Fruit fly (Drosophila melanogaster) whole organism, prepupa: ENCODE results near the gene CG2794.
A peak's percentile ranks its signal among the peaks of the same experiment; 100 is the strongest.

Experiments used
- CG10631 ChIP-seq: fragments of 200-800 bp; sonication (Bioruptor generic); optimal IDR thresholded peaks from 2 replicates; lab custom pipeline; 2016; ENCODE audit warnings: missing biosample characterization, missing genetic modification characterization
- CG10669 ChIP-seq: fragments of 200-800 bp; sonication (Bioruptor generic); optimal IDR thresholded peaks from 3 replicates; lab custom pipeline; 2018; ENCODE audit warnings: missing biosample characterization, mild to moderate bottlenecking, missing genetic modification characterization, moderate library complexity
- CG11294 ChIP-seq: fragments of 200-800 bp; sonication (Bioruptor generic); IDR thresholded peaks from 2 replicates; pipeline ENCODE4 v1.3.6; 2022; ENCODE audit warnings: missing biosample characterization, missing genetic modification characterization
- CG11762 ChIP-seq: fragments of 200-800 bp; sonication (Bioruptor generic); optimal IDR thresholded peaks from 3 replicates; lab custom pipeline; 2016; ENCODE audit warnings: missing biosample characterization, missing genetic modification characterization; ENCODE audit not compliant: insufficient read depth
- CG11902 ChIP-seq: fragments of 200-800 bp; sonication (Bioruptor generic); optimal IDR thresholded peaks from 3 replicates; lab custom pipeline; 2016; ENCODE audit warnings: missing biosample characterization, missing genetic modification characterization
- CG1621 ChIP-seq: fragments of 200-800 bp; sonication (Bioruptor generic); optimal IDR thresholded peaks from 3 replicates; lab custom pipeline; 2018; ENCODE audit warnings: missing biosample characterization, mild to moderate bottlenecking, missing genetic modification characterization
- CG16779 ChIP-seq: fragments of 200-800 bp; sonication (Bioruptor generic); optimal IDR thresholded peaks from 3 replicates; lab custom pipeline; 2017; ENCODE audit warnings: missing biosample characterization, mild to moderate bottlenecking, missing genetic modification characterization
- CG3032 ChIP-seq: fragments of 200-800 bp; optimal IDR thresholded peaks from 2 replicates; lab custom pipeline; 2019; ENCODE audit warnings: missing biosample characterization, mild to moderate bottlenecking, missing genetic modification characterization, moderate library complexity
- CG32006 ChIP-seq: fragments of 200-800 bp; sonication (Bioruptor generic); optimal IDR thresholded peaks from 3 replicates; lab custom pipeline; 2017; ENCODE audit warnings: missing biosample characterization, mild to moderate bottlenecking, missing genetic modification characterization
- CG34406 ChIP-seq: fragments of 200-800 bp; sonication (Bioruptor generic); optimal IDR thresholded peaks from 3 replicates; lab custom pipeline; 2016; ENCODE audit warnings: missing biosample characterization, missing genetic modification characterization
- CG3919 ChIP-seq: fragments of 200-800 bp; sonication (Bioruptor generic); optimal IDR thresholded peaks from 3 replicates; lab custom pipeline; 2016; ENCODE audit warnings: missing biosample characterization, missing genetic modification characterization
- CG4318 ChIP-seq: fragments of 200-800 bp; sonication (Bioruptor generic); optimal IDR thresholded peaks from 3 replicates; lab custom pipeline; 2017; ENCODE audit warnings: missing biosample characterization, mild to moderate bottlenecking, missing genetic modification characterization
- CG6163 ChIP-seq: fragments of 200-800 bp; sonication (Bioruptor generic); IDR thresholded peaks from 3 replicates; pipeline ENCODE4 v1.3.6; 2022; ENCODE audit warnings: missing biosample characterization, missing genetic modification characterization
- CG6276 ChIP-seq: fragments of 200-800 bp; sonication (Bioruptor generic); optimal IDR thresholded peaks from 2 replicates; lab custom pipeline; 2017; ENCODE audit warnings: missing biosample characterization, mild to moderate bottlenecking, missing genetic modification characterization
- CG6808 ChIP-seq: fragments of 200-800 bp; sonication (Bioruptor generic); optimal IDR thresholded peaks from 3 replicates; lab custom pipeline; 2017; ENCODE audit warnings: missing biosample characterization, missing genetic modification characterization, mild to moderate bottlenecking, moderate library complexity, missing genetic modification reagents
- CG7368 ChIP-seq: fragments of 200-800 bp; sonication (Bioruptor generic); optimal IDR thresholded peaks from 3 replicates; lab custom pipeline; 2016; ENCODE audit warnings: missing biosample characterization, missing genetic modification characterization
- CG8119 ChIP-seq: fragments of 200-800 bp; sonication (Bioruptor generic); IDR thresholded peaks from 3 replicates; pipeline ENCODE4 v1.3.6; 2022; ENCODE audit warnings: missing biosample characterization, missing genetic modification characterization
- CG8319 ChIP-seq: fragments of 200-800 bp; sonication (Bioruptor generic); optimal IDR thresholded peaks from 3 replicates; lab custom pipeline; 2016; ENCODE audit warnings: missing biosample characterization, missing genetic modification characterization
- CG8632 ChIP-seq: fragments of 200-800 bp; sonication (Bioruptor generic); optimal IDR thresholded peaks from 3 replicates; lab custom pipeline; 2016; ENCODE audit warnings: missing biosample characterization, missing genetic modification characterization
- CG9139 ChIP-seq: fragments of 200-800 bp; sonication (Bioruptor generic); optimal IDR thresholded peaks from 3 replicates; lab custom pipeline; 2017; ENCODE audit warnings: missing biosample characterization, mild to moderate bottlenecking, missing genetic modification characterization
- Eip75B ChIP-seq: fragments of 200-800 bp; sonication (Bioruptor generic); optimal IDR thresholded peaks from 3 replicates; lab custom pipeline; 2016; ENCODE audit warnings: missing biosample characterization, missing genetic modification characterization
- Eip93F ChIP-seq: fragments of 200-800 bp; sonication (Bioruptor generic); optimal IDR thresholded peaks from 2 replicates; lab custom pipeline; 2016; ENCODE audit warnings: missing biosample characterization, mild to moderate bottlenecking, missing genetic modification characterization
- Ets96B ChIP-seq: fragments of 200-800 bp; optimal IDR thresholded peaks from 2 replicates; lab custom pipeline; 2019; ENCODE audit warnings: missing biosample characterization, mild to moderate bottlenecking, missing genetic modification characterization, moderate library complexity
- Hr39 ChIP-seq: fragments of 200-800 bp; sonication (Bioruptor generic); optimal IDR thresholded peaks from 2 replicates; lab custom pipeline; 2016; ENCODE audit warnings: missing biosample characterization, missing genetic modification characterization
- Hr4 ChIP-seq: fragments of 200-800 bp; sonication (Bioruptor generic); optimal IDR thresholded peaks from 3 replicates; lab custom pipeline; 2016; ENCODE audit warnings: missing biosample characterization, missing genetic modification characterization
- Lpt ChIP-seq: fragments of 200-800 bp; sonication (Bioruptor generic); optimal IDR thresholded peaks from 3 replicates; lab custom pipeline; 2016; ENCODE audit warnings: missing biosample characterization, missing genetic modification characterization
- Met ChIP-seq: fragments of 200-800 bp; sonication (Bioruptor generic); optimal IDR thresholded peaks from 3 replicates; lab custom pipeline; 2016; ENCODE audit warnings: missing biosample characterization, missing genetic modification characterization
- OdsH ChIP-seq: fragments of 200-800 bp; sonication (Bioruptor generic); optimal IDR thresholded peaks from 3 replicates; lab custom pipeline; 2016; ENCODE audit warnings: missing biosample characterization, missing genetic modification characterization
- Smox ChIP-seq: fragments of 200-800 bp; sonication (Bioruptor generic); optimal IDR thresholded peaks from 3 replicates; lab custom pipeline; 2016; ENCODE audit warnings: missing biosample characterization, missing genetic modification characterization
- Sox14 ChIP-seq: fragments of 200-800 bp; sonication (Bioruptor generic); optimal IDR thresholded peaks from 3 replicates; lab custom pipeline; 2016; ENCODE audit warnings: missing biosample characterization, missing genetic modification characterization
- Sox15 ChIP-seq: fragments of 200-800 bp; sonication (Bioruptor generic); optimal IDR thresholded peaks from 3 replicates; lab custom pipeline; 2016; ENCODE audit warnings: missing biosample characterization, missing genetic modification characterization
- achi ChIP-seq: fragments of 200-800 bp; sonication (Bioruptor generic); optimal IDR thresholded peaks from 3 replicates; lab custom pipeline; 2016; ENCODE audit warnings: missing biosample characterization, missing genetic modification characterization
- acj6 ChIP-seq: fragments of 200-800 bp; sonication (Bioruptor generic); optimal IDR thresholded peaks from 3 replicates; lab custom pipeline; 2016; ENCODE audit warnings: missing biosample characterization, missing genetic modification characterization
- cyc ChIP-seq: fragments of 200-800 bp; sonication (Bioruptor generic); optimal IDR thresholded peaks from 3 replicates; lab custom pipeline; 2016; ENCODE audit warnings: missing biosample characterization, missing genetic modification characterization
- dac ChIP-seq: fragments of 200-800 bp; sonication (Bioruptor generic); optimal IDR thresholded peaks from 2 replicates; lab custom pipeline; 2017; ENCODE audit warnings: missing biosample characterization, mild to moderate bottlenecking, missing genetic modification characterization
- dsx ChIP-seq: fragments of 200-800 bp; optimal IDR thresholded peaks from 3 replicates; lab custom pipeline; 2019; ENCODE audit warnings: missing biosample characterization, mild to moderate bottlenecking, missing genetic modification characterization, moderate library complexity; ENCODE audit not compliant: poor library complexity, severe bottlenecking
- eg ChIP-seq: fragments of 200-800 bp; sonication (Bioruptor generic); IDR thresholded peaks from 3 replicates; pipeline ENCODE4 v1.3.6; 2022; ENCODE audit warnings: missing biosample characterization, missing genetic modification characterization
- esn ChIP-seq: fragments of 200-800 bp; sonication (Bioruptor generic); optimal IDR thresholded peaks from 2 replicates; lab custom pipeline; 2016; ENCODE audit warnings: missing biosample characterization, mild to moderate bottlenecking, missing genetic modification characterization, moderate library complexity
- fd85E ChIP-seq: fragments of 200-800 bp; sonication (Bioruptor generic); optimal IDR thresholded peaks from 3 replicates; lab custom pipeline; 2016; ENCODE audit warnings: missing biosample characterization, missing genetic modification characterization
- fkh ChIP-seq: fragments of 200-800 bp; sonication (Bioruptor generic); optimal IDR thresholded peaks from 3 replicates; lab custom pipeline; 2017; ENCODE audit warnings: missing biosample characterization, mild to moderate bottlenecking, missing genetic modification characterization, moderate library complexity
- lz ChIP-seq: fragments of 200-800 bp; sonication (Bioruptor generic); optimal IDR thresholded peaks from 3 replicates; lab custom pipeline; 2016; ENCODE audit warnings: missing biosample characterization, missing genetic modification characterization
- net ChIP-seq: fragments of 200-800 bp; sonication (Bioruptor generic); optimal IDR thresholded peaks from 3 replicates; lab custom pipeline; 2016; ENCODE audit warnings: missing biosample characterization, missing genetic modification characterization
- pdm3 ChIP-seq: fragments of 200-800 bp; sonication (Bioruptor generic); optimal IDR thresholded peaks from 3 replicates; lab custom pipeline; 2016; ENCODE audit warnings: missing biosample characterization, missing genetic modification characterization
- spab ChIP-seq: fragments of 200-800 bp; sonication (Bioruptor generic); optimal IDR thresholded peaks from 2 replicates; lab custom pipeline; 2017; ENCODE audit warnings: missing biosample characterization, mild to moderate bottlenecking, missing genetic modification characterization, missing genetic modification reagents
- ss ChIP-seq, 2 experiments: fragments of 200-800 bp; sonication (Bioruptor generic); optimal IDR thresholded peaks; 2 replicates in 1 of 2; 3 replicates in 1 of 2; lab custom pipeline; 2017 to 2018; ENCODE audit warnings: mild to moderate bottlenecking in 2 of 2, missing biosample characterization in 2 of 2, missing genetic modification characterization in 2 of 2, moderate library complexity in 1 of 2
- topi ChIP-seq: fragments of 200-800 bp; sonication (Bioruptor generic); optimal IDR thresholded peaks from 3 replicates; lab custom pipeline; 2016; ENCODE audit warnings: missing biosample characterization, missing genetic modification characterization
- vri ChIP-seq: fragments of 200-800 bp; sonication (Bioruptor generic); optimal IDR thresholded peaks from 3 replicates; lab custom pipeline; 2016; ENCODE audit warnings: missing biosample characterization, mild to moderate bottlenecking, missing genetic modification characterization

Gene CG2794

dm6 chr2L:522752-523151 is 41.2 kb upstream of the CG2794 start (continued):
- TF ChIP-seq OdsH (GFP tag; lab: Kevin White, UChicago) = peak; percentile 68
- peak; percentile 29 for TF ChIP-seq CG4318 (GFP tag; lab: Kevin White, UChicago)
- TF ChIP-seq topi (GFP tag; lab: Kevin White, UChicago) = peak; percentile 47
- peak; percentile 14 for TF ChIP-seq Smox (GFP tag; lab: Kevin White, UChicago)
- TF ChIP-seq dac = no peak
- TF ChIP-seq dsx (GFP tag; lab: Kevin White, UChicago) = no peak
- peak; percentile 41 for TF ChIP-seq acj6 (GFP tag; lab: Kevin White, UChicago)
- peak; percentile 58 for TF ChIP-seq CG10631 (GFP tag; lab: Kevin White, UChicago)
- TF ChIP-seq Ets96B (tag; lab: Kevin White, UChicago) = peak; percentile 51
- TF ChIP-seq Eip75B (GFP tag; lab: Kevin White, UChicago) = peak; percentile 43
- TF ChIP-seq eg = peak; percentile 46; the same call in 2 of the 3 replicates
- peak; percentile 27 for TF ChIP-seq net (GFP tag; lab: Kevin White, UChicago)

dm6 chr2L:523165-523835 is 40.7 kb upstream of the CG2794 start:
- TF ChIP-seq CG1621 (tag; lab: Kevin White, UChicago) = no peak
- no peak for TF ChIP-seq CG10631 (GFP tag; lab: Kevin White, UChicago)
- TF ChIP-seq Sox15 (GFP tag; lab: Kevin White, UChicago) = no peak
- TF ChIP-seq CG6163 (GFP tag; lab: Robert Waterston, UW) = peak; percentile 31
- TF ChIP-seq spab (GFP tag; lab: Kevin White, UChicago) = no peak
- no peak for TF ChIP-seq esn (GFP tag; lab: Kevin White, UChicago)
- TF ChIP-seq CG8119 (GFP tag; lab: Robert Waterston, UW) = peak; percentile 39; the same call in 2 of the 3 replicates
- TF ChIP-seq Sox14 = peak; percentile 40
- TF ChIP-seq achi (GFP tag; lab: Kevin White, UChicago) = peak; percentile 8
- TF ChIP-seq CG34406 = peak; percentile 19
- no peak for TF ChIP-seq CG6808 (GFP tag; lab: Kevin White, UChicago)
- no peak for TF ChIP-seq fd85E
- no peak for TF ChIP-seq Smox (GFP tag; lab: Kevin White, UChicago)
- no peak for TF ChIP-seq CG11762 (GFP tag; lab: Kevin White, UChicago)
- TF ChIP-seq CG11294 (GFP tag; lab: Robert Waterston, UW) = no peak
- TF ChIP-seq CG7368 (GFP tag; lab: Kevin White, UChicago) = no peak
- peak; percentile 43 for TF ChIP-seq Eip75B (GFP tag; lab: Kevin White, UChicago)
- no peak for TF ChIP-seq CG3032 (tag; lab: Kevin White, UChicago)
- peak; percentile 22 for TF ChIP-seq CG6276 (GFP tag; lab: Kevin White, UChicago)
- TF ChIP-seq vri (GFP tag; lab: Kevin White, UChicago) = peak; percentile 1
- peak; percentile 5 for TF ChIP-seq Lpt (GFP tag; lab: Kevin White, UChicago)
- TF ChIP-seq lz (GFP tag; lab: Kevin White, UChicago) = peak; percentile 18
- no peak for TF ChIP-seq CG32006 (GFP tag; lab: Kevin White, UChicago)
- no peak for TF ChIP-seq Hr4 (GFP tag; lab: Kevin White, UChicago)
- no peak for TF ChIP-seq pdm3
- TF ChIP-seq CG8632 (GFP tag; lab: Kevin White, UChicago) = no peak
- TF ChIP-seq Hr39 = no peak
- no peak for TF ChIP-seq cyc (GFP tag; lab: Kevin White, UChicago)
- no peak for TF ChIP-seq Eip93F (GFP tag; lab: Kevin White, UChicago)
- peak; percentile 21 for TF ChIP-seq CG3919 (GFP tag; lab: Kevin White, UChicago)
- TF ChIP-seq net (GFP tag; lab: Kevin White, UChicago) = peak; percentile 34
- TF ChIP-seq Ets96B (tag; lab: Kevin White, UChicago) = no peak
- TF ChIP-seq CG16779 (tag; lab: Kevin White, UChicago) = peak; percentile 36
- no peak for TF ChIP-seq dsx (GFP tag; lab: Kevin White, UChicago)
- peak; percentile 34 for TF ChIP-seq CG9139 (GFP tag; lab: Kevin White, UChicago)
- no peak for TF ChIP-seq CG11902 (GFP tag; lab: Kevin White, UChicago)
- TF ChIP-seq eg = peak; percentile 51; the same call in 1 of the 3 replicates
- no peak for TF ChIP-seq acj6 (GFP tag; lab: Kevin White, UChicago)
- no peak for TF ChIP-seq OdsH (GFP tag; lab: Kevin White, UChicago)
- peak; percentile 12 for TF ChIP-seq Met (GFP tag; lab: Kevin White, UChicago)
- peak; percentile 93 for TF ChIP-seq fkh (GFP tag; lab: Kevin White, UChicago)
- TF ChIP-seq CG8319 (GFP tag; lab: Kevin White, UChicago) = no peak
- TF ChIP-seq CG10669 = peak; percentile 14
- TF ChIP-seq ss (GFP tag; optimal IDR thresholded peaks at IDR 0.05; lab: Kevin White, UChicago) = peak; percentile 21 to 51
